Worm (Caenorhabditis elegans) whole organism, L1 larva: ENCODE results near the gene unc-80.
A peak's percentile ranks its signal among the peaks of the same experiment; 100 is the strongest.

Experiments used
- C16A3.4 ChIP-seq: fragments of 150-350 bp; optimal IDR thresholded peaks from 2 replicates; lab custom pipeline; 2014; ENCODE audit warnings: missing biosample characterization, missing genetic modification characterization
- alr-1 ChIP-seq: fragments of 200-800 bp; sonication (Bioruptor generic); optimal IDR thresholded peaks from 2 replicates; lab custom pipeline; 2018; ENCODE audit warnings: borderline replicate concordance, mild to moderate bottlenecking, missing genetic modification characterization, missing compliant biosample characterization
- ama-1 ChIP-seq: fragments of 150-350 bp; optimal IDR thresholded peaks from 2 replicates; lab custom pipeline; 2014
- blmp-1 ChIP-seq: fragments of 150-350 bp; optimal IDR thresholded peaks from 2 replicates; lab custom pipeline; 2014; ENCODE audit warnings: missing biosample characterization, missing genetic modification characterization
- ceh-63 ChIP-seq: fragments of 200-800 bp; sonication (Bioruptor generic); optimal IDR thresholded peaks from 2 replicates; lab custom pipeline; 2018; ENCODE audit warnings: mild to moderate bottlenecking, missing genetic modification characterization, missing compliant biosample characterization
- ceh-8 ChIP-seq: fragments of 200-800 bp; sonication (Bioruptor generic); optimal IDR thresholded peaks from 2 replicates; lab custom pipeline; 2018; ENCODE audit warnings: mild to moderate bottlenecking, missing genetic modification characterization, moderate library complexity, missing compliant biosample characterization
- ceh-82 ChIP-seq, 3 experiments: fragments of 150-350 bp in 1 of 3; sonication (generic microtip) in 2 of 3; optimal IDR thresholded peaks; 2 replicates each; lab custom pipeline; 2014 to 2017; ENCODE audit warnings: missing biosample characterization in 3 of 3, missing genetic modification characterization in 3 of 3
- ceh-88 ChIP-seq: fragments of 200-800 bp; sonication (Bioruptor generic); IDR thresholded peaks from 2 replicates; pipeline ENCODE4 v1.3.6; 2022; ENCODE audit warnings: missing genetic modification characterization, missing compliant biosample characterization
- ceh-90 ChIP-seq: sonication (generic microtip); optimal IDR thresholded peaks from 2 replicates; lab custom pipeline; 2016; ENCODE audit warnings: missing genetic modification characterization, missing compliant biosample characterization
- ces-1 ChIP-seq: fragments of 150-350 bp; optimal IDR thresholded peaks from 2 replicates; lab custom pipeline; 2014; ENCODE audit warnings: missing biosample characterization, missing genetic modification reagents, missing genetic modification characterization
- efl-1 ChIP-seq, 4 experiments: fragments of 150-350 bp; optimal IDR thresholded peaks in 3 of 4; peaks in 1 of 4; 1 replicate in 1 of 4; 2 replicates in 3 of 4; lab custom pipeline; 2014; ENCODE audit warnings: missing biosample characterization in 2 of 4, missing genetic modification characterization in 2 of 4, missing genetic modification reagents in 2 of 4
- egl-13 ChIP-seq: sonication (generic microtip); optimal IDR thresholded peaks from 2 replicates; lab custom pipeline; 2016; ENCODE audit warnings: missing genotype, missing genetic modification reagents, missing genetic modification characterization, missing compliant biosample characterization
- ets-5 ChIP-seq: fragments of 200-800 bp; sonication (Bioruptor generic); IDR thresholded peaks from 2 replicates; pipeline ENCODE4 v1.3.6; 2022; ENCODE audit warnings: missing genetic modification characterization, missing compliant biosample characterization
- fkh-10 ChIP-seq: sonication (generic microtip); optimal IDR thresholded peaks from 2 replicates; lab custom pipeline; 2017; ENCODE audit warnings: missing biosample characterization, missing genetic modification reagents, missing genetic modification characterization
- fkh-4 ChIP-seq: sonication (generic microtip); optimal IDR thresholded peaks from 2 replicates; lab custom pipeline; 2016; ENCODE audit warnings: missing compliant biosample characterization, missing genetic modification characterization, borderline replicate concordance
- fkh-8 ChIP-seq: sonication (generic microtip); optimal IDR thresholded peaks from 2 replicates; lab custom pipeline; 2016; ENCODE audit warnings: mild to moderate bottlenecking, missing genetic modification characterization, missing compliant biosample characterization
- fos-1 ChIP-seq: fragments of 150-350 bp; optimal IDR thresholded peaks from 2 replicates; lab custom pipeline; 2014; ENCODE audit warnings: missing biosample characterization, missing genetic modification characterization
- grh-1 ChIP-seq: fragments of 200-800 bp; sonication (Bioruptor generic); IDR thresholded peaks from 2 replicates; pipeline ENCODE4 v1.3.6; 2022; ENCODE audit warnings: missing genetic modification reagents, missing genetic modification characterization, missing compliant biosample characterization
- hlh-17 ChIP-seq: fragments of 200-800 bp; sonication (Bioruptor generic); optimal IDR thresholded peaks from 2 replicates; lab custom pipeline; 2018; ENCODE audit warnings: missing genetic modification characterization, mild to moderate bottlenecking, missing compliant biosample characterization, moderate library complexity, borderline replicate concordance
- hlh-4 ChIP-seq: sonication (generic microtip); optimal IDR thresholded peaks from 2 replicates; lab custom pipeline; 2016; ENCODE audit warnings: mild to moderate bottlenecking, missing genetic modification characterization, missing compliant biosample characterization
- irx-1 ChIP-seq: sonication (generic microtip); optimal IDR thresholded peaks from 2 replicates; lab custom pipeline; 2016; ENCODE audit warnings: missing genetic modification characterization, missing compliant biosample characterization
- isw-1 ChIP-seq: fragments of 200-800 bp; sonication (Bioruptor generic); IDR thresholded peaks from 2 replicates; pipeline ENCODE4 v1.3.6; 2022; ENCODE audit warnings: missing genetic modification characterization, missing compliant biosample characterization
- lin-35 ChIP-seq, 2 experiments: fragments of 150-350 bp; optimal IDR thresholded peaks; 2 replicates each; lab custom pipeline; 2014; ENCODE audit warnings: missing biosample characterization in 2 of 2, missing genetic modification characterization in 2 of 2, missing genetic modification reagents in 2 of 2
- lin-39 ChIP-seq: fragments of 150-350 bp; optimal IDR thresholded peaks from 2 replicates; lab custom pipeline; 2014; ENCODE audit warnings: missing biosample characterization, missing genetic modification reagents, missing genetic modification characterization
- lir-3 ChIP-seq: sonication (generic microtip); optimal IDR thresholded peaks from 2 replicates; lab custom pipeline; 2016; ENCODE audit warnings: mild to moderate bottlenecking, missing genetic modification characterization, moderate library complexity, missing compliant biosample characterization; ENCODE audit not compliant: poor library complexity
- nhr-12 ChIP-seq: sonication (generic microtip); optimal IDR thresholded peaks from 2 replicates; lab custom pipeline; 2017; ENCODE audit warnings: missing biosample characterization, missing genetic modification characterization
- nhr-19 ChIP-seq: fragments of 200-800 bp; sonication (Bioruptor generic); conservative IDR thresholded peaks from 2 replicates; pipeline ENCODE4 v1.3.6; 2022; ENCODE audit warnings: missing genetic modification characterization, missing compliant biosample characterization
- nhr-237 ChIP-seq: fragments of 150-350 bp; optimal IDR thresholded peaks from 2 replicates; lab custom pipeline; 2014; ENCODE audit warnings: missing biosample characterization, missing genetic modification characterization
- nhr-47 ChIP-seq: sonication (generic microtip); optimal IDR thresholded peaks from 2 replicates; lab custom pipeline; 2016; ENCODE audit warnings: mild to moderate bottlenecking, missing genetic modification characterization, moderate library complexity, missing compliant biosample characterization
- nhr-77 ChIP-seq: fragments of 150-350 bp; optimal IDR thresholded peaks from 2 replicates; lab custom pipeline; 2014; ENCODE audit warnings: missing biosample characterization, missing genetic modification characterization
- nhr-84 ChIP-seq: sonication (generic microtip); optimal IDR thresholded peaks from 2 replicates; lab custom pipeline; 2017; ENCODE audit warnings: missing biosample characterization, missing genetic modification characterization
- nhr-85 ChIP-seq: sonication (generic microtip); peaks from one replicate; lab custom pipeline; 2016; ENCODE audit warnings: missing genetic modification characterization, inconsistent platforms, missing compliant biosample characterization
- nhr-90 ChIP-seq: sonication (generic microtip); optimal IDR thresholded peaks from 2 replicates; lab custom pipeline; 2016; ENCODE audit warnings: mild to moderate bottlenecking, missing genetic modification characterization, missing compliant biosample characterization; ENCODE audit not compliant: poor library complexity
- pag-3 ChIP-seq: sonication (generic microtip); optimal IDR thresholded peaks from 2 replicates; lab custom pipeline; 2017; ENCODE audit warnings: missing genetic modification characterization, mild to moderate bottlenecking, missing compliant biosample characterization, antibody characterized with exemption, borderline replicate concordance; ENCODE audit not compliant: insufficient read depth
- pax-3 ChIP-seq: fragments of 200-800 bp; sonication (Bioruptor generic); optimal IDR thresholded peaks from 2 replicates; lab custom pipeline; 2018; ENCODE audit warnings: mild to moderate bottlenecking, missing genetic modification characterization, moderate library complexity, missing compliant biosample characterization
- pqm-1 ChIP-seq: sonication (generic microtip); optimal IDR thresholded peaks from 3 replicates; lab custom pipeline; 2017; ENCODE audit warnings: missing biosample characterization, missing genetic modification characterization
- rnt-1 ChIP-seq: sonication (generic microtip); optimal IDR thresholded peaks from 2 replicates; lab custom pipeline; 2016; ENCODE audit warnings: mild to moderate bottlenecking, missing genetic modification characterization, moderate library complexity, missing compliant biosample characterization
- snpc-4 ChIP-seq: fragments of 150-350 bp; optimal IDR thresholded peaks from 2 replicates; lab custom pipeline; 2014; ENCODE audit warnings: missing biosample characterization, missing genetic modification characterization
- sptf-1 ChIP-seq: fragments of 150-350 bp; optimal IDR thresholded peaks from 2 replicates; lab custom pipeline; 2014; ENCODE audit warnings: missing biosample characterization, missing genetic modification characterization
- swsn-7 ChIP-seq: sonication (generic microtip); optimal IDR thresholded peaks from 2 replicates; lab custom pipeline; 2016; ENCODE audit warnings: missing genetic modification characterization, missing compliant biosample characterization
- unc-130 ChIP-seq: fragments of 150-350 bp; optimal IDR thresholded peaks from 2 replicates; lab custom pipeline; 2017; ENCODE audit warnings: missing biosample characterization, missing genetic modification characterization, inconsistent platforms
- unc-30 ChIP-seq: sonication (generic microtip); optimal IDR thresholded peaks from 2 replicates; lab custom pipeline; 2017; ENCODE audit warnings: missing biosample characterization, missing genetic modification characterization
- unc-62 ChIP-seq: fragments of 150-350 bp; optimal IDR thresholded peaks from 2 replicates; lab custom pipeline; 2014; ENCODE audit warnings: missing biosample characterization, missing genetic modification reagents, missing genetic modification characterization
- unc-86 ChIP-seq: sonication (generic microtip); optimal IDR thresholded peaks from 2 replicates; lab custom pipeline; 2016; ENCODE audit warnings: missing genetic modification characterization, missing compliant biosample characterization
- unc-98 ChIP-seq: fragments of 200-800 bp; sonication (Bioruptor generic); IDR thresholded peaks from 2 replicates; pipeline ENCODE4 v1.3.6; 2022; ENCODE audit warnings: missing genetic modification characterization, missing compliant biosample characterization
- vab-15 ChIP-seq: sonication (generic microtip); optimal IDR thresholded peaks from 2 replicates; lab custom pipeline; 2017; ENCODE audit warnings: missing genotype, mild to moderate bottlenecking, missing genetic modification characterization, missing compliant biosample characterization
- zag-1 ChIP-seq: fragments of 150-350 bp; optimal IDR thresholded peaks from 2 replicates; lab custom pipeline; 2014; ENCODE audit warnings: missing biosample characterization, missing genetic modification characterization

Gene unc-80

ce11 chrV:20845524-20846208, 33.7 kb upstream of the unc-80 start, which contains the start of the genes F31D4.2 and fkb-6 (continued):
- TF ChIP-seq isw-1 (GFP tag; lab: Robert Waterston, UW) (peak; percentile 73), unc-30 (no peak), ces-1 (GFP tag; lab: Kevin White, UChicago) (no peak), pax-3 (peak; percentile 66), fos-1 (tag; lab: Kevin White, UChicago) (peak; percentile 20), grh-1 (GFP tag; lab: Robert Waterston, UW) (peak; percentile 38; the same call in 1 of the 2 replicates), ama-1 (lab: Kevin White, UChicago) (no peak), alr-1 (tag; lab: Kevin White, UChicago) (no peak), egl-13 (peak; percentile 49), unc-98 (GFP tag; lab: Robert Waterston, UW) (no peak), blmp-1 (tag; lab: Kevin White, UChicago) (no peak), lin-35 (GFP tag; optimal IDR thresholded peaks at IDR 0.05; lab: Kevin White, UChicago) (peak; percentile 74 to 85), nhr-90 (tag; lab: Kevin White, UChicago) (peak; percentile 73), nhr-85 (tag; lab: Kevin White, UChicago) (peak; percentile 85), vab-15 (tag; lab: Kevin White, UChicago) (peak; percentile 25), pqm-1 (tag; lab: Kevin White, UChicago) (no peak), hlh-17 (GFP tag; lab: Kevin White, UChicago) (no peak), ceh-82 (tag; optimal IDR thresholded peaks at IDR 0.05; lab: Kevin White, UChicago) (peak; percentile 71 to 84 (median 77)), ceh-8 (peak; percentile 20), ceh-90 (tag; lab: Kevin White, UChicago) (peak; percentile 19), rnt-1 (tag; lab: Kevin White, UChicago) (peak; percentile 74), C16A3.4 (tag; lab: Kevin White, UChicago) (peak; percentile 84), zag-1 (tag; lab: Kevin White, UChicago) (no peak), fkh-4 (tag; lab: Kevin White, UChicago) (no peak), nhr-12 (tag; lab: Kevin White, UChicago) (no peak), efl-1 (optimal IDR thresholded peaks at IDR 0.05; lab: Kevin White, UChicago) (peak; percentile 68 to 70), efl-1 (GFP tag; optimal IDR thresholded peaks at IDR 0.05 in 1 of 2; lab: Kevin White, UChicago) (peak; percentile 70 to 95), nhr-77 (tag; lab: Kevin White, UChicago) (peak; percentile 75), unc-86 (tag; lab: Kevin White, UChicago) (peak; percentile 78), nhr-19 (GFP tag; lab: Robert Waterston, UW) (peak; percentile 84), ceh-63 (GFP tag; lab: Kevin White, UChicago) (no peak), ceh-88 (GFP tag; lab: Robert Waterston, UW) (no peak), nhr-237 (tag; lab: Kevin White, UChicago) (peak; percentile 2), pag-3 (tag; lab: Kevin White, UChicago) (no peak), fkh-10 (peak; percentile 49), unc-130 (tag; lab: Kevin White, UChicago) (peak; percentile 91), sptf-1 (no peak), lir-3 (tag; lab: Kevin White, UChicago) (no peak), lin-39 (peak; percentile 7), unc-62 (GFP tag; lab: Kevin White, UChicago) (no peak), ets-5 (GFP tag; lab: Robert Waterston, UW) (no peak), swsn-7 (peak; percentile 88), irx-1 (peak; percentile 75), nhr-47 (tag; lab: Kevin White, UChicago) (peak; percentile 88), nhr-84 (tag; lab: Kevin White, UChicago) (no peak), fkh-8 (peak; percentile 86), snpc-4 (tag; lab: Kevin White, UChicago) (peak; percentile 57), hlh-4 (tag; lab: Kevin White, UChicago) (no peak)
